Fruit fly (Drosophila melanogaster) whole organism, embryonic: Measurements from ENCODE around the gene Cks85A.
A peak's percentile ranks its signal among the peaks of the same experiment; 100 is the strongest.

ENCODE experiments used
- CG10462 ChIP-seq: fragments of 200-800 bp; sonication (Bioruptor generic); optimal IDR thresholded peaks from 2 replicates; lab custom pipeline; 2016; ENCODE audit warnings: missing biosample characterization, missing genetic modification characterization
- CG10543 ChIP-seq: fragments of 200-800 bp; sonication (Bioruptor generic); optimal IDR thresholded peaks from 3 replicates; lab custom pipeline; 2017; ENCODE audit warnings: missing biosample characterization, mild to moderate bottlenecking, missing genetic modification characterization, moderate library complexity
- CG12744 ChIP-seq: fragments of 200-800 bp; sonication (Bioruptor generic); optimal IDR thresholded peaks from 2 replicates; lab custom pipeline; 2016; ENCODE audit warnings: missing biosample characterization, missing genetic modification characterization
- CG13624 ChIP-seq: fragments of 200-800 bp; sonication (Bioruptor generic); optimal IDR thresholded peaks from 2 replicates; lab custom pipeline; 2016; ENCODE audit warnings: missing biosample characterization, missing genetic modification characterization
- CG14014 ChIP-seq: fragments of 200-800 bp; sonication (Bioruptor generic); IDR thresholded peaks from 2 replicates; pipeline ENCODE4 v1.3.6; 2022; ENCODE audit warnings: missing biosample characterization, missing genetic modification characterization
- CG14860 ChIP-seq: fragments of 200-800 bp; sonication (Bioruptor generic); IDR thresholded peaks from 3 replicates; pipeline ENCODE4 v1.3.6; 2022; ENCODE audit warnings: missing biosample characterization, missing genetic modification characterization; ENCODE audit not compliant: partially characterized antibody
- CG16813 ChIP-seq: fragments of 200-800 bp; sonication (Bioruptor generic); IDR thresholded peaks from 3 replicates; pipeline ENCODE4 v1.3.6; 2022; ENCODE audit warnings: missing biosample characterization, missing genetic modification characterization; ENCODE audit not compliant: partially characterized antibody
- CG17328 ChIP-seq: fragments of 200-800 bp; sonication (Bioruptor generic); IDR thresholded peaks from 2 replicates; pipeline ENCODE4 v1.3.6; 2022; ENCODE audit warnings: missing biosample characterization, missing genetic modification characterization
- CG17829 ChIP-seq: fragments of 200-800 bp; optimal IDR thresholded peaks from 2 replicates; lab custom pipeline; 2019; ENCODE audit warnings: missing biosample characterization, mild to moderate bottlenecking, missing genetic modification characterization, moderate library complexity
- CG1792 ChIP-seq: fragments of 200-800 bp; sonication (Bioruptor generic); optimal IDR thresholded peaks from 2 replicates; lab custom pipeline; 2016; ENCODE audit warnings: missing biosample characterization, missing genetic modification characterization
- CG18011 ChIP-seq: fragments of 200-800 bp; sonication (Bioruptor generic); optimal IDR thresholded peaks from 2 replicates; lab custom pipeline; 2017; ENCODE audit warnings: missing biosample characterization, missing genetic modification characterization, mild to moderate bottlenecking, moderate library complexity, missing genotype
- CG30431 ChIP-seq: fragments of 200-800 bp; sonication (Bioruptor generic); optimal IDR thresholded peaks from 2 replicates; lab custom pipeline; 2017; ENCODE audit warnings: missing biosample characterization, missing genetic modification characterization
- CG31388 ChIP-seq: fragments of 200-800 bp; sonication (Bioruptor generic); optimal IDR thresholded peaks from 2 replicates; lab custom pipeline; 2016; ENCODE audit warnings: missing biosample characterization, missing genetic modification characterization
- CG3281 ChIP-seq: fragments of 200-800 bp; sonication (Bioruptor generic); optimal IDR thresholded peaks from 3 replicates; lab custom pipeline; 2017; ENCODE audit warnings: missing biosample characterization, mild to moderate bottlenecking, missing genetic modification characterization
- CG4328 ChIP-seq: fragments of 200-800 bp; sonication (Bioruptor generic); optimal IDR thresholded peaks from 3 replicates; lab custom pipeline; 2017; ENCODE audit warnings: missing biosample characterization, missing genetic modification reagents, missing genetic modification characterization
- CG7357 ChIP-seq: fragments of 200-800 bp; sonication (Bioruptor generic); IDR thresholded peaks from 3 replicates; pipeline ENCODE4 v1.3.6; 2022; ENCODE audit warnings: missing biosample characterization, missing genetic modification characterization
- CG9727 ChIP-seq: fragments of 200-800 bp; sonication (Bioruptor generic); optimal IDR thresholded peaks from 3 replicates; lab custom pipeline; 2017; ENCODE audit warnings: missing biosample characterization, mild to moderate bottlenecking, missing genetic modification characterization
- CHES-1-like ChIP-seq: fragments of 200-800 bp; sonication (Bioruptor generic); optimal IDR thresholded peaks from 2 replicates; lab custom pipeline; 2016; ENCODE audit warnings: missing biosample characterization, missing genetic modification characterization
- D19A ChIP-seq: fragments of 200-800 bp; optimal IDR thresholded peaks from 3 replicates; lab custom pipeline; 2019; ENCODE audit warnings: missing biosample characterization, mild to moderate bottlenecking, missing genetic modification characterization, moderate library complexity
- D19B ChIP-seq: fragments of 200-800 bp; sonication (Bioruptor generic); optimal IDR thresholded peaks from 2 replicates; lab custom pipeline; 2017; ENCODE audit warnings: missing biosample characterization, mild to moderate bottlenecking, missing genetic modification characterization
- Dp ChIP-seq: fragments of 200-800 bp; sonication (Bioruptor generic); optimal IDR thresholded peaks from 2 replicates; lab custom pipeline; 2018; ENCODE audit warnings: missing biosample characterization, mild to moderate bottlenecking, missing genetic modification characterization, moderate library complexity
- Fer3 ChIP-seq: fragments of 200-800 bp; sonication (Bioruptor generic); optimal IDR thresholded peaks from 2 replicates; lab custom pipeline; 2018; ENCODE audit warnings: missing biosample characterization, mild to moderate bottlenecking, missing genetic modification characterization, moderate library complexity
- HLH3B ChIP-seq: fragments of 200-800 bp; sonication (Bioruptor generic); IDR thresholded peaks from 2 replicates; pipeline ENCODE4 v1.3.6; 2022; ENCODE audit warnings: missing biosample characterization, missing genetic modification characterization
- Med ChIP-seq: fragments of 200-800 bp; sonication (Bioruptor generic); peaks from one replicate; lab custom pipeline; 2016; ENCODE audit warnings: missing biosample characterization, missing genetic modification characterization, mild to moderate bottlenecking, inconsistent platforms, moderate library complexity
- Sox100B ChIP-seq: fragments of 200-800 bp; sonication (Bioruptor generic); optimal IDR thresholded peaks from 3 replicates; lab custom pipeline; 2018; ENCODE audit warnings: missing biosample characterization, mild to moderate bottlenecking, missing genetic modification characterization
- Spps ChIP-seq: fragments of 200-800 bp; sonication (Bioruptor generic); optimal IDR thresholded peaks from 2 replicates; lab custom pipeline; 2018; ENCODE audit warnings: missing biosample characterization, mild to moderate bottlenecking, missing genetic modification characterization
- Sry-β ChIP-seq: fragments of 200-800 bp; sonication (Bioruptor generic); optimal IDR thresholded peaks from 2 replicates; lab custom pipeline; 2018; ENCODE audit warnings: missing biosample characterization, mild to moderate bottlenecking, missing genetic modification characterization, moderate library complexity
- Usf ChIP-seq: fragments of 200-800 bp; sonication (Bioruptor generic); optimal IDR thresholded peaks from 2 replicates; lab custom pipeline; 2017; ENCODE audit warnings: missing genotype, missing biosample characterization, missing genetic modification characterization
- bowl ChIP-seq: fragments of 200-800 bp; sonication (Bioruptor generic); IDR thresholded peaks from 2 replicates; pipeline ENCODE4 v1.3.6; 2022; ENCODE audit warnings: missing biosample characterization, missing genetic modification characterization
- bsh ChIP-seq, 2 experiments: fragments of 200-800 bp; sonication (Bioruptor generic); optimal IDR thresholded peaks; 2 replicates each; lab custom pipeline; 2017 to 2018; ENCODE audit warnings: mild to moderate bottlenecking in 2 of 2, missing biosample characterization in 2 of 2, missing genetic modification characterization in 2 of 2, moderate library complexity in 1 of 2
- cg ChIP-seq: fragments of 200-800 bp; sonication (Bioruptor generic); optimal IDR thresholded peaks from 3 replicates; lab custom pipeline; 2019; ENCODE audit warnings: missing biosample characterization, mild to moderate bottlenecking, missing genetic modification characterization, moderate library complexity
- dan ChIP-seq: fragments of 200-800 bp; sonication (Bioruptor generic); IDR thresholded peaks from 2 replicates; pipeline ENCODE4 v1.3.6; 2022; ENCODE audit warnings: missing biosample characterization, missing genetic modification characterization
- dmrt99B ChIP-seq: fragments of 200-800 bp; sonication (Bioruptor generic); optimal IDR thresholded peaks from 2 replicates; lab custom pipeline; 2018; ENCODE audit warnings: missing biosample characterization, mild to moderate bottlenecking, missing genetic modification characterization, moderate library complexity
- dpn ChIP-seq, 2 experiments: fragments of 200-800 bp; sonication (Bioruptor generic); optimal IDR thresholded peaks; 3 replicates each; lab custom pipeline; 2016; ENCODE audit warnings: missing biosample characterization in 2 of 2, missing genetic modification characterization in 2 of 2
- emc ChIP-seq: fragments of 200-800 bp; sonication (Bioruptor generic); optimal IDR thresholded peaks from 2 replicates; lab custom pipeline; 2016; ENCODE audit warnings: missing biosample characterization, missing genetic modification characterization
- ems ChIP-seq: fragments of 200-800 bp; sonication (Bioruptor generic); optimal IDR thresholded peaks from 3 replicates; lab custom pipeline; 2016; ENCODE audit warnings: missing biosample characterization, missing genetic modification characterization
- en ChIP-seq: fragments of 200-800 bp; sonication (Bioruptor generic); optimal IDR thresholded peaks from 2 replicates; lab custom pipeline; 2016; ENCODE audit warnings: missing biosample characterization, missing genetic modification characterization
- fd3F ChIP-seq: fragments of 200-800 bp; sonication (Bioruptor generic); optimal IDR thresholded peaks from 2 replicates; lab custom pipeline; 2018; ENCODE audit warnings: missing biosample characterization, mild to moderate bottlenecking, missing genetic modification characterization, moderate library complexity
- fd96Cb ChIP-seq: fragments of 200-800 bp; sonication (Bioruptor generic); optimal IDR thresholded peaks from 2 replicates; lab custom pipeline; 2018; ENCODE audit warnings: missing biosample characterization, mild to moderate bottlenecking, missing genetic modification characterization, moderate library complexity
- grau ChIP-seq: fragments of 200-800 bp; optimal IDR thresholded peaks from 3 replicates; lab custom pipeline; 2019; ENCODE audit warnings: missing biosample characterization, mild to moderate bottlenecking, missing genetic modification characterization, moderate library complexity
- h ChIP-seq: fragments of >200 bp; optimal IDR thresholded peaks from 2 replicates; lab custom pipeline; 2017
- hbn ChIP-seq: fragments of 200-800 bp; sonication (Bioruptor generic); IDR thresholded peaks from 2 replicates; pipeline ENCODE4 v1.3.6; 2022; ENCODE audit warnings: missing biosample characterization, missing genetic modification characterization; ENCODE audit not compliant: partially characterized antibody
- lbe ChIP-seq: fragments of 200-800 bp; sonication (Bioruptor generic); optimal IDR thresholded peaks from 2 replicates; lab custom pipeline; 2016; ENCODE audit warnings: missing biosample characterization, mild to moderate bottlenecking, missing genetic modification characterization
- nerfin-1 ChIP-seq: fragments of 200-800 bp; sonication (Bioruptor generic); optimal IDR thresholded peaks from 3 replicates; lab custom pipeline; 2019; ENCODE audit warnings: missing biosample characterization, mild to moderate bottlenecking, missing genetic modification characterization, moderate library complexity
- rib ChIP-seq: fragments of 200-800 bp; sonication (Bioruptor generic); IDR thresholded peaks from 2 replicates; pipeline ENCODE4 v1.3.6; 2022; ENCODE audit warnings: missing biosample characterization, missing genetic modification characterization
- sob ChIP-seq: fragments of 200-800 bp; sonication (Bioruptor generic); IDR thresholded peaks from 2 replicates; pipeline ENCODE4 v1.3.6; 2022; ENCODE audit warnings: missing biosample characterization, missing genetic modification characterization
- ssp ChIP-seq: fragments of 200-800 bp; sonication (Bioruptor generic); IDR thresholded peaks from 2 replicates; pipeline ENCODE4 v1.3.6; 2022; ENCODE audit warnings: missing biosample characterization, missing genetic modification characterization
- stwl ChIP-seq: fragments of 200-800 bp; sonication (Bioruptor generic); optimal IDR thresholded peaks from 3 replicates; lab custom pipeline; 2018; ENCODE audit warnings: missing biosample characterization, mild to moderate bottlenecking, missing genetic modification characterization, moderate library complexity
- unc-4 ChIP-seq: fragments of 200-800 bp; sonication (Bioruptor generic); IDR thresholded peaks from 2 replicates; pipeline ENCODE4 v1.3.6; 2022; ENCODE audit warnings: missing biosample characterization, missing genetic modification characterization; ENCODE audit not compliant: partially characterized antibody

Gene Cks85A

dm6 chr3R:8747871-8748775 is 29.9 kb upstream of the Cks85A start (continued):
- TF ChIP-seq Sox100B (no peak), CG16813 (GFP tag; lab: Robert Waterston, UW) (no peak), HLH3B (no peak), Med (GFP tag; lab: Kevin White, UChicago) (peak; percentile 64), Fer3 (tag; lab: Kevin White, UChicago) (peak; percentile 21), CG10462 (GFP tag; lab: Kevin White, UChicago) (no peak), en (GFP tag; lab: Kevin White, UChicago) (no peak), CG17328 (GFP tag; lab: Robert Waterston, UW) (no peak), grau (tag; lab: Kevin White, UChicago) (no peak), dmrt99B (tag; lab: Kevin White, UChicago) (no peak), fd3F (no peak), bsh (GFP tag; optimal IDR thresholded peaks at IDR 0.05; lab: Kevin White, UChicago) (no peak), rib (GFP tag; lab: Robert Waterston, UW) (peak; percentile 38; the same call in 1 of the 2 replicates), CG9727 (GFP tag; lab: Kevin White, UChicago) (peak; percentile 33), fd96Cb (tag; lab: Kevin White, UChicago) (no peak), h (no peak), hbn (GFP tag; lab: Robert Waterston, UW) (no peak), CG3281 (GFP tag; lab: Kevin White, UChicago) (no peak), CG17829 (tag; lab: Kevin White, UChicago) (no peak), CG14860 (GFP tag; lab: Robert Waterston, UW) (0 out of 3 replicates have a peak, but pooled peaks have one; percentile 2), CG1792 (GFP tag; lab: Kevin White, UChicago) (no peak), nerfin-1 (peak; percentile 97), unc-4 (GFP tag; lab: Robert Waterston, UW) (no peak), CG30431 (GFP tag; lab: Kevin White, UChicago) (no peak), CG12744 (no peak), Sry-β (GFP tag; lab: Kevin White, UChicago) (no peak), lbe (GFP tag; lab: Kevin White, UChicago) (peak; percentile 28), D19B (GFP tag; lab: Kevin White, UChicago) (no peak), CG14014 (GFP tag; lab: Robert Waterston, UW) (0 out of 2 replicates have a peak, but pooled peaks have one; percentile 10), CG7357 (GFP tag; lab: Robert Waterston, UW) (no peak), D19A (tag; lab: Kevin White, UChicago) (no peak), bowl (GFP tag; lab: Robert Waterston, UW) (no peak), CG18011 (GFP tag; lab: Kevin White, UChicago) (no peak), dpn (GFP tag; optimal IDR thresholded peaks at IDR 0.05; lab: Kevin White, UChicago) (no peak), dan (GFP tag; lab: Robert Waterston, UW) (no peak), CG10543 (GFP tag; lab: Kevin White, UChicago) (peak; percentile 2), Usf (GFP tag; lab: Kevin White, UChicago) (peak; percentile 1), sob (GFP tag; lab: Robert Waterston, UW) (no peak), CG4328 (GFP tag; lab: Kevin White, UChicago) (no peak), CG31388 (GFP tag; lab: Kevin White, UChicago) (no peak), CG13624 (GFP tag; lab: Kevin White, UChicago) (no peak), Spps (no peak), ems (GFP tag; lab: Kevin White, UChicago) (no peak), stwl (no peak), cg (GFP tag; lab: Kevin White, UChicago) (peak; percentile 81), Dp (GFP tag; lab: Kevin White, UChicago) (no peak), ssp (GFP tag; lab: Robert Waterston, UW) (no peak), CHES-1-like (GFP tag; lab: Kevin White, UChicago) (no peak), emc (GFP tag; lab: Kevin White, UChicago) (no peak)
